Worm (Caenorhabditis elegans): ENCODE data around the gene rsp-1.

Gene rsp-1

DNA sequence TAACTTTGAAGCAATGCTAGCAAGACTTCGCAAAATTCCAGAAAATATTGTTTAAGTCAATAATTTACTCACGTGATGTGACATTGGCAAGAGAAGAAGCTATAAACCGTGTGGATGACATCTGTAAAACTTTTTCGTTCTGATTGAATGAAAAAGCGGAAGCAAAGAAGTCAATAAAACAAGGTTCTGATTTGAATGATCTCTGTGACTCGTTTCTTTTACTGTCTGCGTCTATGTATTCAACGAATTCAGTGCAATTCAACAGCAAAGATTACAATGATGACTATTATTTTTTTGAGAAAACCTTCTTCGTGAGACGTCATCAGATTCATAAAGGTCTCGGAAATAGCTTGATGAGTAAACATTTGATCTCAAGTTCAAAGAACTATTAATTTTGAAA is 39.7 kb downstream of the rsp-1 start, which contains the start of gene hacl-1:
hacl-1 (minus strand) TSS at position 121 of the 400 bp plus-strand sequence.
- TF ChIP-seq snu-23 (GFP tag; optimal IDR thresholded peaks at IDR 0.05): peak; percentile 30
- no peak for TF ChIP-seq pqm-1 (tag; optimal IDR thresholded peaks at IDR 0.05)
- peak; percentile 44 for TF ChIP-seq blmp-1 (tag; optimal IDR thresholded peaks at IDR 0.05)
- TF ChIP-seq egl-27 (tag; optimal IDR thresholded peaks at IDR 0.05): no peak
- TF ChIP-seq fos-1 (tag; optimal IDR thresholded peaks at IDR 0.05): no peak
- TF ChIP-seq pag-3 (tag; optimal IDR thresholded peaks at IDR 0.05; ENCODE audit: borderline replicate concordance, insufficient read depth): no peak
- no peak for TF ChIP-seq unc-86 (tag; optimal IDR thresholded peaks at IDR 0.05)
- TF ChIP-seq mep-1 (tag; optimal IDR thresholded peaks at IDR 0.05): peak; percentile 28
- TF ChIP-seq nhr-85 (tag): peak; percentile 87
- no peak for TF ChIP-seq sox-4 (tag; optimal IDR thresholded peaks at IDR 0.05)
- no peak for TF ChIP-seq nhr-76 (tag; optimal IDR thresholded peaks at IDR 0.05)
- no peak for TF ChIP-seq aly-2 (tag; optimal IDR thresholded peaks at IDR 0.05)
- TF ChIP-seq lin-15B (tag; optimal IDR thresholded peaks at IDR 0.05): no peak
- no peak for TF ChIP-seq ceh-82 (tag; optimal IDR thresholded peaks at IDR 0.05)
- TF ChIP-seq lir-3 (tag; optimal IDR thresholded peaks at IDR 0.05; ENCODE audit: poor library complexity): no peak
- TF ChIP-seq nhr-47 (tag; optimal IDR thresholded peaks at IDR 0.05): peak; percentile 34
- no peak for TF ChIP-seq C16A3.4 (tag; optimal IDR thresholded peaks at IDR 0.05)
- no peak for TF ChIP-seq ceh-90 (tag; optimal IDR thresholded peaks at IDR 0.05)
- TF ChIP-seq nhr-28 (tag; optimal IDR thresholded peaks at IDR 0.05): no peak
- no peak for TF ChIP-seq zip-4 (GFP tag; optimal IDR thresholded peaks at IDR 0.05)
- TF ChIP-seq hlh-17 (GFP tag; optimal IDR thresholded peaks at IDR 0.05; ENCODE audit: borderline replicate concordance): no peak
- no peak for TF ChIP-seq grh-1 (GFP tag; IDR thresholded peaks at IDR 0.05)
- TF ChIP-seq tbx-2 (tag; optimal IDR thresholded peaks at IDR 0.05): no peak
- no peak for TF ChIP-seq zag-1 (tag; optimal IDR thresholded peaks at IDR 0.05)
- TF ChIP-seq sup-37 (GFP tag; optimal IDR thresholded peaks at IDR 0.05): no peak
- TF ChIP-seq unc-130 (tag; optimal IDR thresholded peaks at IDR 0.05): no peak
- no peak for TF ChIP-seq nhr-237 (tag; optimal IDR thresholded peaks at IDR 0.05)
- peak in 1 of 6 experiments; percentile 21 for TF ChIP-seq elt-3 (tag; optimal IDR thresholded peaks at IDR 0.05)
- TF ChIP-seq hpl-2 (GFP tag; optimal IDR thresholded peaks at IDR 0.05): no peak
- no peak for TF ChIP-seq irx-1 (tag; optimal IDR thresholded peaks at IDR 0.05)
- TF ChIP-seq lin-13 (GFP tag; optimal IDR thresholded peaks at IDR 0.05): no peak
- no peak for TF ChIP-seq lin-39 (tag; optimal IDR thresholded peaks at IDR 0.05)
- no peak for TF ChIP-seq rnt-1 (tag; optimal IDR thresholded peaks at IDR 0.05)
- no peak for TF ChIP-seq unc-98 (GFP tag; IDR thresholded peaks at IDR 0.05)
- no peak for TF ChIP-seq ztf-4 (tag; optimal IDR thresholded peaks at IDR 0.05)
- TF ChIP-seq swsn-7 (tag; optimal IDR thresholded peaks at IDR 0.05): no peak
- no peak for TF ChIP-seq aha-1 (tag; optimal IDR thresholded peaks at IDR 0.05)
- peak in 1 of 3 experiments; percentile 9 for TF ChIP-seq dpl-1 (GFP tag; optimal IDR thresholded peaks at IDR 0.05)
- TF ChIP-seq pax-3 (tag; optimal IDR thresholded peaks at IDR 0.05): no peak
- TF ChIP-seq unc-30 (tag; optimal IDR thresholded peaks at IDR 0.05): no peak
- no peak for TF ChIP-seq mef-2 (tag; optimal IDR thresholded peaks at IDR 0.05)
- no peak for TF ChIP-seq hlh-4 (tag; optimal IDR thresholded peaks at IDR 0.05)
- TF ChIP-seq ceh-88 (GFP tag; IDR thresholded peaks at IDR 0.05): no peak
- no peak for TF ChIP-seq efl-3 (GFP tag; optimal IDR thresholded peaks at IDR 0.05)
- TF ChIP-seq nhr-12 (tag; optimal IDR thresholded peaks at IDR 0.05): no peak
- no peak for TF ChIP-seq ama-1 (optimal IDR thresholded peaks at IDR 0.05)
- no peak for TF ChIP-seq C04F5.9 (tag; optimal IDR thresholded peaks at IDR 0.05)
- no peak for TF ChIP-seq alr-1 (tag; optimal IDR thresholded peaks at IDR 0.05; ENCODE audit: borderline replicate concordance)
- peak in 1 of 2 experiments; percentile 36 for TF ChIP-seq lin-35 (GFP tag; optimal IDR thresholded peaks at IDR 0.05)
- TF ChIP-seq nhr-71 (tag; optimal IDR thresholded peaks at IDR 0.05): peak; percentile 74
- TF ChIP-seq nhr-19 (GFP tag; conservative IDR thresholded peaks at IDR 0.05): peak; percentile 49
- TF ChIP-seq nhr-77 (tag; optimal IDR thresholded peaks at IDR 0.05): no peak
- TF ChIP-seq ets-5 (GFP tag; IDR thresholded peaks at IDR 0.05): no peak
- TF ChIP-seq nhr-11 (tag; optimal IDR thresholded peaks at IDR 0.05): no peak
